Worm (Caenorhabditis elegans) whole organism, L4 larva: ENCODE results near the gene C05C10.7.
A peak's percentile ranks its signal among the peaks of the same experiment; 100 is the strongest.

Experiments
- daf-8 ChIP-seq: fragments of 200-800 bp; sonication (Bioruptor generic); IDR thresholded peaks from 2 replicates; pipeline ENCODE4 v1.3.6; 2022; ENCODE audit warnings: missing genetic modification characterization, missing compliant biosample characterization
- lin-1 ChIP-seq: fragments of 200-800 bp; sonication (Bioruptor generic); IDR thresholded peaks from 2 replicates; pipeline ENCODE4 v1.3.6; 2022; ENCODE audit warnings: missing genetic modification reagents, missing genetic modification characterization, missing compliant biosample characterization
- mdl-1 ChIP-seq, 2 experiments: fragments of 150-350 bp in 1 of 2; sonication (generic microtip) in 1 of 2; optimal IDR thresholded peaks; 2 replicates each; lab custom pipeline; 2014 to 2017; ENCODE audit warnings: missing biosample characterization in 2 of 2, missing genetic modification characterization in 2 of 2
- nhr-77 ChIP-seq: fragments of 150-350 bp; optimal IDR thresholded peaks from 2 replicates; lab custom pipeline; 2014; ENCODE audit warnings: missing biosample characterization, missing genetic modification characterization
- unc-62 ChIP-seq, 3 experiments: fragments of 150-350 bp in 1 of 3; sonication (generic microtip); optimal IDR thresholded peaks in 2 of 3; peaks in 1 of 3; 1 replicate in 1 of 3; 2 replicates in 2 of 3; lab custom pipeline; 2014 to 2017; ENCODE audit warnings: missing biosample characterization in 3 of 3, missing genetic modification characterization in 3 of 3, missing genetic modification reagents in 3 of 3, missing genotype in 1 of 3

DNA sequence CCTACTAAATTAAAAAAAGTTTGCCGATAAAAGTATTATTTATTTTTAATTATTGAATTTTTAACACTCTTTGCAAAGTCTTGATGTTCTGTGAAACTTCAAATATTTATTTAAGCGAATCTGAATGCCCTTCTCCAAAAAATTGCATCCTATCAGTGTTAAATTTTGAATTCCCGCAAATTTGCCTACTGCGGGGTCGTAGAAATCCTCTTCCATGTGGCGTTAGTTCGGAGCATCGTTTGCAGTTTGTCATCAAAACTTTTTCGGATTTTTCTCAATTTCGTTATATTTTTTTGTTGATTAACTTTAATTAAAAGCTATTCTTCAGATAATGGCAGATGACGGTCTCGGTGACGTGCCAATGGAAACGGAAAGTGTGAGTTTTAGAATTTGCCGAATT lies 1.7 kb upstream of the C05C10.7 start, which contains the start of gene ufd-3:
- no peak for TF ChIP-seq daf-8 (GFP tag; lab: Robert Waterston, UW)
- TF ChIP-seq unc-62 (GFP tag; optimal IDR thresholded peaks at IDR 0.05 in 1 of 2; lab: Kevin White, UChicago) = peak in 1 of 2 experiments; percentile 89
- TF ChIP-seq unc-62 (tag; optimal IDR thresholded peaks at IDR 0.05; lab: Kevin White, UChicago) = no peak
- TF ChIP-seq nhr-77 (tag; lab: Kevin White, UChicago) = peak; percentile 19
- no peak for TF ChIP-seq lin-1 (GFP tag; lab: Robert Waterston, UW)
- TF ChIP-seq mdl-1 (tag; optimal IDR thresholded peaks at IDR 0.05; lab: Kevin White, UChicago) = peak in 1 of 2 experiments; percentile 24
